Fruit fly (Drosophila melanogaster) whole organism, pupa: Measurements from ENCODE around the gene ATPsynC.

Experiments
- CG10348 ChIP-seq: fragments of 200-800 bp; sonication (Bioruptor generic); IDR thresholded peaks from 2 replicates; pipeline ENCODE4 v1.3.6; 2022; ENCODE audit warnings: missing biosample characterization, missing genetic modification characterization
- CG12605 ChIP-seq: fragments of 200-800 bp; sonication (Bioruptor generic); IDR thresholded peaks from 2 replicates; pipeline ENCODE4 v1.3.6; 2022; ENCODE audit warnings: missing biosample characterization, missing genetic modification characterization
- CG13204 ChIP-seq: fragments of 200-800 bp; sonication (Bioruptor generic); optimal IDR thresholded peaks from 2 replicates; lab custom pipeline; 2018; ENCODE audit warnings: missing biosample characterization, mild to moderate bottlenecking, missing genetic modification characterization, moderate library complexity
- CG14655 ChIP-seq: fragments of 200-800 bp; sonication (Bioruptor generic); optimal IDR thresholded peaks from 3 replicates; lab custom pipeline; 2017; ENCODE audit warnings: mild to moderate bottlenecking, missing biosample characterization, missing genetic modification reagents, missing genetic modification characterization
- CG15710 ChIP-seq: fragments of 200-800 bp; sonication (Bioruptor generic); optimal IDR thresholded peaks from 2 replicates; lab custom pipeline; 2018; ENCODE audit warnings: missing biosample characterization, mild to moderate bottlenecking, missing genetic modification characterization, moderate library complexity
- CG17806 ChIP-seq: fragments of 200-800 bp; sonication (Bioruptor generic); optimal IDR thresholded peaks from 2 replicates; lab custom pipeline; 2018; ENCODE audit warnings: missing biosample characterization, mild to moderate bottlenecking, missing genetic modification characterization, moderate library complexity
- CG32121 ChIP-seq: fragments of 200-800 bp; sonication (Bioruptor generic); IDR thresholded peaks from 2 replicates; pipeline ENCODE4 v1.3.6; 2022; ENCODE audit warnings: missing biosample characterization, missing genetic modification characterization
- CG34367 ChIP-seq: fragments of 200-800 bp; sonication (Bioruptor generic); optimal IDR thresholded peaks from 2 replicates; lab custom pipeline; 2018; ENCODE audit warnings: missing biosample characterization, mild to moderate bottlenecking, missing genetic modification characterization
- CG4496 ChIP-seq: fragments of 200-800 bp; sonication (Bioruptor generic); IDR thresholded peaks from 3 replicates; pipeline ENCODE4 v1.3.6; 2022; ENCODE audit warnings: missing biosample characterization, missing genetic modification characterization
- CG8159 ChIP-seq: fragments of 200-800 bp; sonication (Bioruptor generic); optimal IDR thresholded peaks from 3 replicates; lab custom pipeline; 2018; ENCODE audit warnings: missing biosample characterization, mild to moderate bottlenecking, missing genetic modification characterization, moderate library complexity
- CG8301 ChIP-seq: fragments of 200-800 bp; sonication (Bioruptor generic); optimal IDR thresholded peaks from 2 replicates; lab custom pipeline; 2018; ENCODE audit warnings: missing biosample characterization, mild to moderate bottlenecking, missing genetic modification characterization
- CG9948 ChIP-seq: fragments of 200-800 bp; sonication (Bioruptor generic); optimal IDR thresholded peaks from 2 replicates; lab custom pipeline; 2018; ENCODE audit warnings: missing biosample characterization, mild to moderate bottlenecking, missing genetic modification characterization, moderate library complexity
- D1 ChIP-seq: fragments of 200-800 bp; sonication (Bioruptor generic); optimal IDR thresholded peaks from 2 replicates; lab custom pipeline; 2018; ENCODE audit warnings: missing biosample characterization, mild to moderate bottlenecking, missing genetic modification characterization, moderate library complexity
- EcR ChIP-seq: fragments of 200-800 bp; sonication (Bioruptor generic); optimal IDR thresholded peaks from 3 replicates; lab custom pipeline; 2019; ENCODE audit warnings: missing biosample characterization, missing genetic modification characterization, mild to moderate bottlenecking, moderate library complexity, missing genetic modification reagents
- Ets98B ChIP-seq: fragments of 200-800 bp; sonication (Bioruptor generic); IDR thresholded peaks from 2 replicates; pipeline ENCODE4 v1.3.6; 2022; ENCODE audit warnings: missing biosample characterization, missing genetic modification characterization
- Pif1A ChIP-seq: fragments of 200-800 bp; sonication (Bioruptor generic); optimal IDR thresholded peaks from 3 replicates; lab custom pipeline; 2016; ENCODE audit warnings: missing biosample characterization, missing genetic modification characterization
- Pif1B ChIP-seq: fragments of 200-800 bp; sonication (Bioruptor generic); optimal IDR thresholded peaks from 3 replicates; lab custom pipeline; 2016; ENCODE audit warnings: missing biosample characterization, missing genetic modification characterization
- Snoo ChIP-seq: fragments of 200-800 bp; sonication (Bioruptor generic); optimal IDR thresholded peaks from 3 replicates; lab custom pipeline; 2017; ENCODE audit warnings: missing biosample characterization, mild to moderate bottlenecking, missing genetic modification characterization, inconsistent platforms
- fd96Ca ChIP-seq: fragments of 200-800 bp; sonication (Bioruptor generic); IDR thresholded peaks from 3 replicates; pipeline ENCODE4 v1.3.6; 2022; ENCODE audit warnings: missing biosample characterization, missing genetic modification characterization
- gl ChIP-seq: fragments of 200-800 bp; sonication (Bioruptor generic); optimal IDR thresholded peaks from 2 replicates; lab custom pipeline; 2018; ENCODE audit warnings: missing biosample characterization, mild to moderate bottlenecking, missing genetic modification characterization
- rn ChIP-seq: fragments of 200-800 bp; sonication (Bioruptor generic); IDR thresholded peaks from 2 replicates; pipeline ENCODE4 v1.3.6; 2022; ENCODE audit warnings: missing biosample characterization, missing genetic modification characterization

Gene ATPsynC

dm6 chr3R:31213227-31213626 is 6.2 kb downstream of the ATPsynC start, which contains the start of the genes Zwilch and CG1542:
Zwilch (minus strand) TSS chr3R:31213376.
CG1542 (plus strand) TSS chr3R:31213458.
- TF ChIP-seq D1 (tag; lab: Kevin White, UChicago) (no peak), Snoo (tag; lab: Kevin White, UChicago) (no peak), CG32121 (no peak), Pif1A (no peak), CG10348 (no peak), fd96Ca (GFP tag; lab: Robert Waterston, UW) (no peak), CG15710 (tag; lab: Kevin White, UChicago) (no peak), CG4496 (GFP tag; lab: Robert Waterston, UW) (no peak), CG9948 (tag; lab: Kevin White, UChicago) (no peak), CG17806 (tag; lab: Kevin White, UChicago) (no peak), CG8159 (tag; lab: Kevin White, UChicago) (no peak), EcR (GFP tag; lab: Kevin White, UChicago) (no peak), CG13204 (GFP tag; lab: Kevin White, UChicago) (no peak)

dm6 chr3R:31210630-31211029 is 8.8 kb downstream of the ATPsynC start, which contains the start of gene chp:
chp (minus strand) TSS chr3R:31210730.
- TF ChIP-seq rn (GFP tag; lab: Robert Waterston, UW) (no peak), CG12605 (GFP tag; lab: Robert Waterston, UW) (no peak), EcR (GFP tag; lab: Kevin White, UChicago) (no peak), D1 (tag; lab: Kevin White, UChicago) (no peak), CG13204 (GFP tag; lab: Kevin White, UChicago) (no peak), CG8301 (tag; lab: Kevin White, UChicago) (no peak), CG14655 (GFP tag; lab: Kevin White, UChicago) (no peak), CG17806 (tag; lab: Kevin White, UChicago) (no peak), CG15710 (tag; lab: Kevin White, UChicago) (no peak), Ets98B (GFP tag; lab: Robert Waterston, UW) (no peak), CG32121 (no peak), Pif1A (no peak), CG4496 (GFP tag; lab: Robert Waterston, UW) (no peak), gl (tag; lab: Kevin White, UChicago) (no peak), Snoo (tag; lab: Kevin White, UChicago) (no peak), CG10348 (no peak), CG9948 (tag; lab: Kevin White, UChicago) (no peak), CG34367 (tag; lab: Kevin White, UChicago) (no peak), Pif1B (GFP tag; lab: Kevin White, UChicago) (no peak)
- TF ChIP-seq, all 21 proteins: peak for 0

dm6 chr3R:31197142-31197994 is 22.1 kb downstream of the ATPsynC start:
- TF ChIP-seq EcR (GFP tag; lab: Kevin White, UChicago) (no peak), CG15710 (tag; lab: Kevin White, UChicago) (no peak), CG10348 (no peak), CG13204 (GFP tag; lab: Kevin White, UChicago) (no peak), Pif1A (peak; percentile 2), CG34367 (tag; lab: Kevin White, UChicago) (no peak), CG17806 (tag; lab: Kevin White, UChicago) (no peak), CG9948 (tag; lab: Kevin White, UChicago) (no peak), CG14655 (GFP tag; lab: Kevin White, UChicago) (peak; percentile 9), CG4496 (GFP tag; lab: Robert Waterston, UW) (0 out of 3 replicates have a peak, but pooled peaks have one; percentile 33), CG12605 (GFP tag; lab: Robert Waterston, UW) (no peak), Pif1B (GFP tag; lab: Kevin White, UChicago) (no peak), gl (tag; lab: Kevin White, UChicago) (no peak), CG8301 (tag; lab: Kevin White, UChicago) (no peak), fd96Ca (GFP tag; lab: Robert Waterston, UW) (no peak), Ets98B (GFP tag; lab: Robert Waterston, UW) (no peak), Snoo (tag; lab: Kevin White, UChicago) (no peak), CG32121 (no peak), D1 (tag; lab: Kevin White, UChicago) (no peak), CG8159 (tag; lab: Kevin White, UChicago) (no peak), rn (GFP tag; lab: Robert Waterston, UW) (no peak)

- TF ChIP-seq EcR (GFP tag; lab: Kevin White, UChicago) (peak; percentile 40), fd96Ca (GFP tag; lab: Robert Waterston, UW) (0 out of 3 replicates have a peak, but pooled peaks have one; percentile 20), Snoo (tag; lab: Kevin White, UChicago) (no peak), CG15710 (tag; lab: Kevin White, UChicago) (no peak), CG13204 (GFP tag; lab: Kevin White, UChicago) (no peak)
- TF ChIP-seq, all 21 proteins: peak for 2
Observed at dm6 chr3R:31196731-31197130, 22.7 kb downstream of the ATPsynC start, which contains the start of gene CG1544. CG1544 (plus strand) TSS chr3R:31196916.

dm6 chr3R:31195695-31196113 is 23.7 kb downstream of the ATPsynC start, which contains the start of gene mesh:
mesh (minus strand) TSS chr3R:31195762.
- TF ChIP-seq CG15710 (tag; lab: Kevin White, UChicago) (no peak), Snoo (tag; lab: Kevin White, UChicago) (no peak), gl (tag; lab: Kevin White, UChicago) (no peak), CG8301 (tag; lab: Kevin White, UChicago) (no peak), Ets98B (GFP tag; lab: Robert Waterston, UW) (no peak), CG34367 (tag; lab: Kevin White, UChicago) (no peak), Pif1B (GFP tag; lab: Kevin White, UChicago) (no peak), rn (GFP tag; lab: Robert Waterston, UW) (no peak), D1 (tag; lab: Kevin White, UChicago) (no peak), CG10348 (no peak), CG13204 (GFP tag; lab: Kevin White, UChicago) (no peak), CG8159 (tag; lab: Kevin White, UChicago) (no peak), EcR (GFP tag; lab: Kevin White, UChicago) (no peak), CG14655 (GFP tag; lab: Kevin White, UChicago) (no peak)
